Fruit fly (Drosophila melanogaster) Kc167 (cell line): Measurements from ENCODE around the gene r.

ENCODE experiments used
- Myc ChIP-seq: fragments of >200 bp; optimal IDR thresholded peaks from 2 replicates; lab custom pipeline; 2017; ENCODE audit warnings: missing external identifiers
- Sin3A ChIP-seq: fragments of >200 bp; optimal IDR thresholded peaks from 2 replicates; lab custom pipeline; 2018; ENCODE audit warnings: missing external identifiers
- h ChIP-seq: fragments of >200 bp; optimal IDR thresholded peaks from 3 replicates; lab custom pipeline; 2018; ENCODE audit warnings: missing external identifiers
- insv ChIP-seq: fragments of >200 bp; optimal IDR thresholded peaks from 3 replicates; lab custom pipeline; 2018; ENCODE audit warnings: missing external identifiers
- psq ChIP-seq: fragments of >200 bp; optimal IDR thresholded peaks from 2 replicates; lab custom pipeline; 2017; ENCODE audit warnings: missing external identifiers
- ttk ChIP-seq: sonication (Bioruptor generic); optimal IDR thresholded peaks from 2 replicates; lab custom pipeline; 2017; ENCODE audit warnings: missing external identifiers

Gene r

DNA sequence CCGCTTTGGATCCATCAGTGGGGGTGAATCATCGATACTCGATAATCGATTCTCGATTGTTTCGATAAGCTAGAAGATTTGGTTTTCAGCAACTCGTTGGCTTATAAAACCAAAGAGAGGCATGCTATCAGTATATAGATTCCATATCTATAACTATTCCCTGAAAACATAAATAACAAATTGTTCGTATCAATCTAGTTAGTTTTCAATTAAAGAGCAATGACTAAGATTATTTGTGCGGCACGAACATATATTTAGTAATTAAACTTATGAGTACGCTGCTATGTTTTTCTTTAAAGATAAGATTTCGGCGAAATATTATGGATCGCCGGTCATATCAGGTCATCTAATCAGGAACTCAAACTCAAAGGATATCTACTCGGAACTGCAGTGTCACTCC is 19.4 kb downstream of the r start:
- no peak for TF ChIP-seq Myc
- no peak for TF ChIP-seq h
- no peak for TF ChIP-seq insv (lab: Kevin White, UChicago)
- no peak for TF ChIP-seq Sin3A
- TF ChIP-seq psq (lab: Kevin White, UChicago) = no peak
- TF ChIP-seq ttk (lab: Kevin White, UChicago) = no peak

DNA sequence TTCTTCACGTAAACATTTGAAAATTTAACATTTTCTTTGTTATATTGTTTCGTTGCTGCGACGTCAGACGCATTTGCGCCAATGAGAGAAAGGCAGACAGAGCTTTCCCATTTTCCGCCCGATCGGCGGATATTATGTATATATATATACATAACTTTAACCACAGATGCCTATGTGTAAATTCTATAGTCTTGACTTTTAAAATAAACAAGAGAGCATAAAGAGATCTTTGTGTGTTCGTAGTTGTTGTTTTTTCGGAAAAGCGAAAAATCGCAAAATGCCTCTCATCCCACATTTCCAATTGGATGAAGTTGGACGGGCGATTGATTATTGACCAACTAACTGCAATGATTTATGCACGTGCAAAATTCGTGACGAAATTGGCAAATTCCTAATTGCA is 21.5 kb downstream of the r start, which contains the start of gene CG13012:
CG13012 (minus strand) TSS at position 101 of the 400 bp plus-strand sequence.
- TF ChIP-seq h (no peak), insv (lab: Kevin White, UChicago) (no peak), Sin3A (no peak), Myc (no peak), ttk (lab: Kevin White, UChicago) (no peak), psq (lab: Kevin White, UChicago) (no peak)

DNA sequence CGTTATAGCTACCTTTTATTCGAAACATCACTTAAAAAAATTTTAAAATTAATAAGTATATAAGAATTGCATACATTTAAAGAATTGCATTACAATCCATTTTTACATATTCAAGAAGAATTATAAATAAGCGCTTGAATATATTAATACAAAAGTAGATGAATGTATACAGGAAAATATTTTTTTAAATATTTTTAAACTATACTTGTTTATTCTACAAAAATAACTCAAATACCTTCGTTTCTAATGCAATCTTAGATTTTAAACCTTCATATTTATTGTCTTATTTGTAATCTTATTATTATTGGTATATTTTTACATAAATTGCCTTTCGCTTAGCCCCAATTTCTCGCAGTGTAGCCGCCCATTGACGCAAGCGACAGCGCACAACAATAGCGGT is 22.0 kb downstream of the r start:
- TF ChIP-seq Myc (no peak), psq (lab: Kevin White, UChicago) (no peak), Sin3A (no peak), insv (lab: Kevin White, UChicago) (no peak), h (no peak), ttk (lab: Kevin White, UChicago) (no peak)

DNA sequence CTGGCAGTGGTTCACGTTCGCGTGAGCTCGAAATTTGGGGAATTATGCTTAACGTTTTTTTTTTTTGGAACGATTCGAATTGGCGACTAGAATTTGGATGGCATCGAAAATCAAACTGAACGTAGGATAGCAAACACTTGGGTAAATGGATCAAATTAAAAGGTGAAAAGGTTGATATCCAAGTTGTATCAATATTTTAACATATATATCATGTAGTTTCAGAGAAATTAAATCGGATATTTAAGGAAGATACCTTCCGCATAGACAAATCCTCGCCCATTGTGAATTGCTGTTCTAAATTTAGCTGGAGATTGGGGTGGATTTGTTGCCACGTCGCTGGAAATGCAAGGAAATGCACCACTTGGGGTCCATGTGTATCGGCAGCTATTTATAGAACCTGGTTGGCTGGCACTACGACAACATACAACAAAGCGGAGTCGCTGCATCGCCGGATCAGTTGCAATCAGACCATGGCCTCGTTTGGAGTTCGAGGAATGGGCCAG is 23.7 kb downstream of the r start, which contains the start of the genes CG13010 and sing:
CG13010 (minus strand) TSS at position 101 of the 503 bp plus-strand sequence.
sing (plus strand) TSS at position 453 of the 503 bp plus-strand sequence.
- no peak for TF ChIP-seq Sin3A
- TF ChIP-seq h = no peak
- TF ChIP-seq Myc = no peak
- no peak for TF ChIP-seq psq (lab: Kevin White, UChicago)
- no peak for TF ChIP-seq insv (lab: Kevin White, UChicago)
- no peak for TF ChIP-seq ttk (lab: Kevin White, UChicago)

DNA sequence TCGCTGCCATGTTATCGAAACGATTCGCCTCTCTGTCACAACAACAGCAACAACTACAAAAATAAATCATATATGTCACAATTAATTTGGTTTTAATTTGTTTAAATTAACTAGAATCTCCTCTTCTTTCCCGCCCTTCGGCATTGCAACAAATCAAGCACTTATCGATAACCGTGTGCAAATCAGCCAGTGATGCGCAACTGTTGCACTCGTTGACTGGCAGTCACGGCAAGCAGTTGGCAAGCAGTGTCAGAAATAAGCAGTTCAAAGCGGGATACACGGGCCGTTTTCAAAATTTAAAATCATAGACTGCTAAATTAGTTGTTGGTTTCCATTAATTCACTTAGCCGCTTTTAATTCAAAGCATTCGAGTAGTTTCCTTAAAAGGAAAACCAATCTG is 28.6 kb downstream of the r start, which contains the start of gene Axs:
Axs (minus strand) TSS at position 131 of the 400 bp plus-strand sequence.
- TF ChIP-seq insv (lab: Kevin White, UChicago) = no peak
- no peak for TF ChIP-seq h
- TF ChIP-seq psq (lab: Kevin White, UChicago) = no peak
- no peak for TF ChIP-seq ttk (lab: Kevin White, UChicago)
- TF ChIP-seq Myc = no peak
- no peak for TF ChIP-seq Sin3A

DNA sequence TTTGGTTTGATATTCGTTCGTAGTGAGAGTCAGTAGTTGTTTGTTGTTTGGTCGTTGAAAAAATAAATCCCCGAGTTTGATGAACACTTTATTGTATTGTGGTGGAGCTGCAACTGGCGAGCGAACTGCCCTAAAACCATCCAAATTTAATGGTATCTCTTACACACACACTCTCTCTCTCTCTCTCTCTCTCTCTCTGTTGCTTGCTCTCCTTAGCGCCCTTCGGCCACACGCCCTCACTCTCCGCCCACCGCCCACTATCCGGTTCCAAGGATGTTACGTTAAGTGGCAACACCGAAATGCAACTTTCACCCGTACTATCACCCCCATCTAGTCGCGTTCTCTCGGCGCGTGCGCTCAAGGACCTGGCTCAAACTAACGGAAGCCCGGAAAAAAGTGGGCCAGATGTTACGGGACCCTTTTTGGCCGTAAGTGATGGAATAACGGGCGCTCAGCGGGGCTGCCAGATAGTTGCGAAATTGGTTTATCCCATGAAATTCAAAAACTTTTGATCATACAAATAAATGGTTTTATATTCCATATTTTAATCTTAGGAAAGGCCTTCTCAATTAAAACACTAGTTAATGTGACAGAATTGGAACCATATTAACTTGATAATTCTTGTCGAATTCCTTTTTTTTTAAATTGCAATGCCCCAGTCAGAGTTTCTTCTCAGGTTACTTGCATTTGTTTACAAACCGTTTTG is 32.4 kb downstream of the r start:
- no peak for TF ChIP-seq psq (lab: Kevin White, UChicago)
- TF ChIP-seq h = no peak
- TF ChIP-seq Sin3A = no peak
- no peak for TF ChIP-seq ttk (lab: Kevin White, UChicago)
- no peak for TF ChIP-seq Myc
- no peak for TF ChIP-seq insv (lab: Kevin White, UChicago)

DNA sequence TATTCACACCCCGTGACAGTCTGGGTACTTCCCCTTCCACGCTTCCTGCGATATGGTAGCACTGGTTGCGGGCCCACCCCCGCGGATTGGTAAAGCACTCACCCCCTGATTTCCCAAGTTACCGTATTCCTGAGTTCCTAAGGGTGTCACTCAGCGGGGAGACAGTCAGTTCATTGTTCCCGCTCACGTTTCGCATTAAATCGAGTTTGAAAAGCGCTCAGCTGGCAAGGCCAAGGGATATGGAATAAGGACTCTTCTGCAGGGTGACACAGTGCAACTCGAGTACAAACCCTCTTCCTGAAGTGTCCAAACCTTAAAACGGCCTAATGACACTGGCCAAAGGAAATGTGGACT is 32.9 kb downstream of the r start:
- TF ChIP-seq psq (lab: Kevin White, UChicago) = no peak
- no peak for TF ChIP-seq h
- TF ChIP-seq insv (lab: Kevin White, UChicago) = no peak
- TF ChIP-seq Myc = no peak
- TF ChIP-seq Sin3A = no peak
- no peak for TF ChIP-seq ttk (lab: Kevin White, UChicago)

DNA sequence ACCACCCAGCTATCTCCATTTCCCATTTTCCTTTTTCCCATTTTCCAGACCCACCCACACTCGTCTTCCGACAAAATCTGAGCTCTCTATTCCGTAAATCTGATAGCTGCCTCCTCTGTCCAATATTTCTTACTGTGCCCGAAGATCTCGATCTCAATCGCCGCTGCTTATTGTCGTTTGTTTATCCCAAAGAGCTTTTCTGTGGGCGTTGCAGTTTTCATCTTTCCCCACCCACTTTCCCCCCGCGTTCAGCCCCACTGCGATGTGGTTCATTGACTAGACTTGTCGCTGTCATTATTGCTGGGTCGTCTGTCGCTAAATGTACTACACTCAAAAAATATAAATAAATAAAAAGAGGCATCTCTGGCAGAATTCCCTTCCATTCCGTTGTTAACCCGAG is 34.2 kb downstream of the r start:
- TF ChIP-seq Sin3A (no peak), Myc (no peak), h (no peak)

DNA sequence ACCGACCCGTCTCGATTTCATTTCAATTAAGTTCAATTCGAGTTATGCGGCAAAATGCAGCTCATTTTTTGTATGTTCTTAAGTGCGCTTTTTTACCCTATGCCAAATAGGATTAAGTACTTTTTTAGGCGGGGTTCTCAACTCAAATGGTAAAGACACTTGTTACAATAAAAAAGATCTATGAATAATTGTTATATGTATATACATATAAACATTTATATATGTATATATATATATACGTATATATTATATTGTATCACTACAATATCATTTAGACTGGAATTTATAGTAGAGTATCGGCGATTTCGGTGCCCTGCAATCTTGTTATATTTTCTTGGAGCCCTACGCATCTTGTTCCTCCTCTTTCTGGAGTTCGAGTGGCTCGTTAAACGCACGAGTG is 34.8 kb downstream of the r start:
- TF ChIP-seq psq (lab: Kevin White, UChicago) (no peak), h (no peak), ttk (lab: Kevin White, UChicago) (no peak), insv (lab: Kevin White, UChicago) (no peak), Myc (no peak), Sin3A (no peak)

DNA sequence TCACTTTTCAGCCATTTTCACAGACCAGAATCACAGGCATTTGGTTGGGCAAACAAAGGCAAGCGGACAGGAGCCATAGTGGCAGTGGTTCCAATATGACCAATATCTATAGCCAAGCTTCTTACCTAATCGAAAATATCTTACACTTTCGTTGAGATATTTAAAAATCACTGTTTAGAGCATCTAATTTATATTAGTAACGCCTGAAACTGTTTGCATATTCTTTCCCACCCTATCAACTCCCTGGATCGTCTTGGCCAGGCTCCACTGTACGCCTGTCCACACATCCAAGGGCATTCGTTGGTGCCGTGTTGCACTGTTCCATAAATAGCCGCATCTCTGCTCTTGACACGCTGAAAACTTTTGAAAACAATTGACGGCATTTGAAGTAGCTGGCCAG is 35.3 kb downstream of the r start:
- TF ChIP-seq psq (lab: Kevin White, UChicago) = no peak
- no peak for TF ChIP-seq h
- TF ChIP-seq ttk (lab: Kevin White, UChicago) = no peak
- TF ChIP-seq insv (lab: Kevin White, UChicago) = no peak
- TF ChIP-seq Sin3A = no peak
- no peak for TF ChIP-seq Myc

DNA sequence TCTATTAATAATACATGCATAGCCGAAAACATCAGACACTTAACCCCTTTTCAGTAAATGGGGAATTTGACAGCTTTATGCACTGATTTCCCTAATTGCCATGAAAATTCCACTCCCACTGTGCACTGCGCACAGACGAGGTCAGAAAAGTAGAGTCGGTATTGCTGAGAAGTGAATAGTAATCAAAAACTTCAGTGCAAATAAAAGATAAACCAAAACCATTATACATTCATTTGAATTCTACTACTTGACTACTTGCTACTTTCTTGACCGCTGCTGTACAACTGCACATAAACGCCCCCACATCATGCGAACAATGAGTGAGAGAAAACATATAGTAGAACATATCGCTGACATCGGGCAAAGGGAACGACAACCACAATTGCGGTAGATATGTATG is 36.3 kb downstream of the r start:
- TF ChIP-seq psq (lab: Kevin White, UChicago) = no peak
- no peak for TF ChIP-seq Myc
- no peak for TF ChIP-seq h
- TF ChIP-seq insv (lab: Kevin White, UChicago) = no peak
- TF ChIP-seq ttk (lab: Kevin White, UChicago) = no peak
- no peak for TF ChIP-seq Sin3A

DNA sequence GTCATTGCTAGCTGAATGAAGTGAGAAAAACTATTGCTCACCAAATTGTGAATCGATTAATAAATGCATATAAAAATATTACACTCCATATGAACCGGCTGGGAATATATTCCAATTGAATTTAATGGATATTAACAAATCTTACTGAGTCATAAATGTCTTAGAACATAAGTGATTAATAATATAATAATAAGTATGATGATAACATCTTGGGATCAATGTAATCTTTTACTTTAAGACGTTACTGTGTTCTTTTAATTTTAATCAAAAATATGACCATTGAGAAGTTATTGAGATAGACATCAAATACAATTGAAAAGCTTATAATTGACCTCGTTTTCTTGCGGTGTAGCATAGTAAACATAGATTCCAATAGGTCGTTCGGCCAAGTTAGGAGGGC is 37.2 kb downstream of the r start:
- TF ChIP-seq ttk (lab: Kevin White, UChicago) = no peak
- no peak for TF ChIP-seq h
- no peak for TF ChIP-seq psq (lab: Kevin White, UChicago)
- TF ChIP-seq Myc = no peak
- TF ChIP-seq Sin3A = no peak
- TF ChIP-seq insv (lab: Kevin White, UChicago) = no peak

DNA sequence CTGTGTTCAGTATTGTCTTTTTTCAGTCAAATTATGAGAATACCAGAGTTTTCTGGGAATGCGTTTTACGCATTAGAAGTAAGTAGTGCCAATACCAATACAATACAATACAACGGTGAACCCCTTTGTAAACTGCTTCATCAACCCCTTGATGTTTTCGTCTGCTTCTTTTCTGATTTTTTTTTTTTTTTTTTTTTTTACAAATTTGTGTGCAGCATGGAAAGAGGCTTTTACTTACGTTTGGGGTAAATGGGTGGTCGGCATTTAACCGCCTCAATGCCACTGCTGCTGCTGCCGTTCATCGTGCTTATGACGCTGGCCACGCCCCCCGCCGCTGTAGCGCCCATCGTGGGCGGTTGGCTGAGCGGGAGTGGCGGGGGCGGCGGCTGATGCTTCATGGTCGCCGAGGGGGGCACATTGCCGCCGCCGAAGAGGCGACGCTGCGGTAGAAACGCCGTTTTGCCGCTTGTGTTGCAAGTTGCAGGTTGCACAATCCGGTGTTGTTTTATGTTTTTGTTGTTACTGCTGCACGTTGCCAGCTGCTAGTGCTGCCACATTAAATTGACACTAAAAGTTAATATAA is 38.7 kb downstream of the r start:
- TF ChIP-seq psq (lab: Kevin White, UChicago) (no peak), Myc (no peak), h (no peak), insv (lab: Kevin White, UChicago) (no peak), ttk (lab: Kevin White, UChicago) (no peak), Sin3A (no peak)
